Comparison of ENCODE assay signal across 2 fruit fly cellular contexts in the genomic region with DNA sequence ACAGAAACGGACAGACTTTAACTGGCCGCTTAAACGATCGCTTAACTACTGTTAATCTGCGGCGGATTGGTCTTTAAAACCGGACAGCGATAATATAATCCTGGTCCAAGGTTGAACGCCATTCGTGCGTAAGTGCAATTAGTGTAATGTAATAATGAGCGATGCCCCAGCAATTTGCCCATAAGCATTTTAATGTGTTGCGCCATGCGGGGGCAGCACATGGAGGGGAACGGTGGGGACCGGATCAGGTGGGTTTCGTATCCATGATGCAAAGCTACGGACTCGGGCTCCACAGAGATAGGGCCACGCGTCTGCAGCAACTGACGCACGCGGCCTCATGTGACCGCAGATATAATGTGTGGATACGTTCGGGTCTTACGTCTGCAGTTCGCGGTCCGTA.
TF ChIP-seq lines count a peak whose summit lies in the region.

No protein-coding gene starts in this region.

- no peak for TF ChIP-seq CTCF in whole organism, embryonic (GFP tag; optimal IDR thresholded peaks at IDR 0.05; lab: Kevin White, UChicago)

TF ChIP-seq in whole organism, embryonic, 481 proteins besides CTCF, POLR2A, EP300 and RAD21:
- TF ChIP-seq CG8290 (GFP tag; optimal IDR thresholded peaks at IDR 0.05; lab: Kevin White, UChicago) (no peak), CG8290 (tag; optimal IDR thresholded peaks at IDR 0.05; lab: Kevin White, UChicago) (no peak), Ets65A (GFP tag; lab: Kevin White, UChicago) (peak; percentile 75)

TF ChIP-seq in whole organism, pupa, 21 proteins besides CTCF, POLR2A, EP300 and RAD21:
- no peak for TF ChIP-seq CG34367 (tag; optimal IDR thresholded peaks at IDR 0.05; lab: Kevin White, UChicago)
- TF ChIP-seq EcR (GFP tag; optimal IDR thresholded peaks at IDR 0.05; lab: Kevin White, UChicago), result peak; percentile 32
- no peak for TF ChIP-seq gl (tag; optimal IDR thresholded peaks at IDR 0.05; lab: Kevin White, UChicago)
